Fruit fly (Drosophila melanogaster) whole organism, embryonic: ENCODE results near the gene Datp.

Source experiments
- CG1024 ChIP-seq: fragments of 200-800 bp; sonication (Bioruptor generic); IDR thresholded peaks from 2 replicates; pipeline ENCODE4 v1.3.6; 2022; ENCODE audit warnings: missing biosample characterization, missing genetic modification characterization
- D ChIP-seq, 2 experiments: fragments of 200-800 bp in 1 of 2; fragments of >200 bp in 1 of 2; sonication (Bioruptor generic) in 1 of 2; optimal IDR thresholded peaks; 2 replicates in 1 of 2; 3 replicates in 1 of 2; lab custom pipeline; 2017; ENCODE audit warnings: mild to moderate bottlenecking in 1 of 2, missing biosample characterization in 1 of 2, missing genetic modification characterization in 1 of 2, missing genetic modification reagents in 1 of 2
- H15 ChIP-seq: fragments of 200-800 bp; sonication (Bioruptor generic); IDR thresholded peaks from 3 replicates; pipeline ENCODE4 v1.3.6; 2022; ENCODE audit warnings: missing biosample characterization, missing genetic modification characterization
- caup ChIP-seq: fragments of 200-800 bp; sonication (Bioruptor generic); optimal IDR thresholded peaks from 3 replicates; lab custom pipeline; 2017; ENCODE audit warnings: missing biosample characterization, mild to moderate bottlenecking, missing genetic modification characterization, moderate library complexity; ENCODE audit not compliant: severe bottlenecking
- cg ChIP-seq: fragments of 200-800 bp; sonication (Bioruptor generic); optimal IDR thresholded peaks from 3 replicates; lab custom pipeline; 2019; ENCODE audit warnings: missing biosample characterization, mild to moderate bottlenecking, missing genetic modification characterization, moderate library complexity
- mam ChIP-seq: fragments of 200-800 bp; sonication (Bioruptor generic); optimal IDR thresholded peaks from 3 replicates; lab custom pipeline; 2016; ENCODE audit warnings: missing biosample characterization, missing genetic modification characterization
- p53 ChIP-seq: fragments of 200-800 bp; sonication (Bioruptor generic); optimal IDR thresholded peaks from 2 replicates; lab custom pipeline; 2016; ENCODE audit warnings: missing biosample characterization, missing genetic modification characterization
- stwl ChIP-seq: fragments of 200-800 bp; sonication (Bioruptor generic); optimal IDR thresholded peaks from 3 replicates; lab custom pipeline; 2018; ENCODE audit warnings: missing biosample characterization, mild to moderate bottlenecking, missing genetic modification characterization, moderate library complexity
- tgo ChIP-seq: fragments of 200-800 bp; sonication (Bioruptor generic); IDR thresholded peaks from 3 replicates; pipeline ENCODE4 v1.3.6; 2022; ENCODE audit warnings: missing biosample characterization, missing genetic modification characterization
- trh ChIP-seq: fragments of 200-800 bp; sonication (Bioruptor generic); optimal IDR thresholded peaks from 2 replicates; lab custom pipeline; 2016; ENCODE audit warnings: missing biosample characterization, missing genetic modification characterization

- no peak for TF ChIP-seq p53 (GFP tag; lab: Kevin White, UChicago)
- TF ChIP-seq H15 (GFP tag; lab: Robert Waterston, UW) = no peak
- TF ChIP-seq trh (GFP tag; lab: Kevin White, UChicago) = no peak
- no peak for TF ChIP-seq tgo (GFP tag; lab: Robert Waterston, UW)
- TF ChIP-seq caup = no peak
- TF ChIP-seq CG1024 (GFP tag; lab: Robert Waterston, UW) = no peak
- no peak for TF ChIP-seq mam (GFP tag; lab: Kevin White, UChicago)
- TF ChIP-seq stwl (tag; lab: Kevin White, UChicago) = no peak
- TF ChIP-seq cg (GFP tag; lab: Kevin White, UChicago) = no peak
- no peak for TF ChIP-seq D (optimal IDR thresholded peaks at IDR 0.05; lab: Kevin White, UChicago)
- TF ChIP-seq D (GFP tag; optimal IDR thresholded peaks at IDR 0.05; lab: Kevin White, UChicago) = no peak
These were observed 35.6 kb downstream of the Datp start, which contains the start of gene Muc30E for dm6 chr2L:9903028-9903427.
